Worm (Caenorhabditis elegans): ENCODE results near the gene sdz-38.
A peak's percentile ranks its signal among the peaks of the same experiment; 100 is the strongest.
"Not testable (repeated sequence)": the region's sequence is repeated elsewhere in the genome, so short reads cannot be mapped to it uniquely, and the experiment has no call there.

sdz-38 gene

ce11 chrII:10007917-10008316, 26.3 kb upstream of the sdz-38 start, which contains the start of gene ZK892.5:
Gene ZK892.5 (plus strand): TSS chrII:10008217.
- TF ChIP-seq ztf-4 (tag; optimal IDR thresholded peaks at IDR 0.05) (no peak), lsy-2 (tag; optimal IDR thresholded peaks at IDR 0.05) (no peak), ama-1 (optimal IDR thresholded peaks at IDR 0.05) (no peak), lin-11 (tag; optimal IDR thresholded peaks at IDR 0.05) (no peak), nhr-23 (tag; optimal IDR thresholded peaks at IDR 0.05) (no peak)

ce11 chrII:10006266-10006665, 24.6 kb upstream of the sdz-38 start, which contains the start of gene ZK892.4:
Gene ZK892.4 (plus strand): TSS chrII:10006566.
- TF ChIP-seq lin-11 (tag; optimal IDR thresholded peaks at IDR 0.05); ztf-11 (tag; optimal IDR thresholded peaks at IDR 0.05); unc-55 (GFP tag; optimal IDR thresholded peaks at IDR 0.05): not testable (repeated sequence)

- TF ChIP-seq peb-1 (tag; optimal IDR thresholded peaks at IDR 0.05) (no peak), fos-1 (tag; optimal IDR thresholded peaks at IDR 0.05) (no peak), nhr-129 (tag; optimal IDR thresholded peaks at IDR 0.05) (no peak), nhr-6 (tag; optimal IDR thresholded peaks at IDR 0.05) (no peak), mab-5 (tag; optimal IDR thresholded peaks at IDR 0.05) (no peak), snpc-4 (tag; optimal IDR thresholded peaks at IDR 0.05) (no peak), R02D3.7 (tag; optimal IDR thresholded peaks at IDR 0.05) (no peak), nhr-237 (tag; optimal IDR thresholded peaks at IDR 0.05) (no peak), nhr-25 (tag; optimal IDR thresholded peaks at IDR 0.05) (no peak), unc-39 (tag; optimal IDR thresholded peaks at IDR 0.05) (no peak), zag-1 (tag; optimal IDR thresholded peaks at IDR 0.05) (no peak), nhr-12 (tag; optimal IDR thresholded peaks at IDR 0.05) (no peak), ZK546.5 (tag; optimal IDR thresholded peaks at IDR 0.05) (no peak), lin-39 (tag; optimal IDR thresholded peaks at IDR 0.05) (no peak), sem-4 (tag; optimal IDR thresholded peaks at IDR 0.05) (no peak), nhr-10 (tag; optimal IDR thresholded peaks at IDR 0.05) (no peak)
Observed at ce11 chrII:10001546-10001945, 19.9 kb upstream of the sdz-38 start, which contains the start of gene ZK892.3. Gene ZK892.3 (plus strand): TSS chrII:10001846.

DNA sequence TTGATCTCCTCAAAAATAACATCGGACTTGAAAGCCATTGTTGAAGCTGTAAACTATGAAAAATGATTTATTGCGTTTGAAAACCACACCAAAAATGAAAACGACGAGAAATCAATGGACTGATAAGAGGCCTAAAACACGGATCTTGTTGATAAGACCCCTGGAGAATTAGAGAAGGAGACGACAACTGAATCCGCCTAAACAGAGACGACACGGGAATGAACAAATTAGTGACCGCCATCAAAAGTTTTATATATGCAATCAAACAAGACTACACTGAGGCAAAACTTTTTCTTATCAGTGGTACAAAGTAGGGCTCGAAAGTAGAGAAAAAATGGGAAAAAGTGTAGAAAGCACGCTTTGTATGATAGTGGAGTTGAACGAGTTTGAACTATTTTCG, 19.4 kb upstream of the sdz-38 start, which contains the start of gene nlt-1:
Gene nlt-1 (minus strand): TSS at position 78 of the 400 bp plus-strand sequence.
- TF ChIP-seq lin-13 (GFP tag; optimal IDR thresholded peaks at IDR 0.05) (no peak), nhr-11 (tag; optimal IDR thresholded peaks at IDR 0.05) (no peak), ZK546.5 (tag; optimal IDR thresholded peaks at IDR 0.05) (no peak), nhr-25 (tag; optimal IDR thresholded peaks at IDR 0.05) (no peak), fos-1 (tag; optimal IDR thresholded peaks at IDR 0.05) (peak; percentile 88), ceh-82 (tag; optimal IDR thresholded peaks at IDR 0.05) (no peak), nhr-237 (tag; optimal IDR thresholded peaks at IDR 0.05) (no peak), sma-9 (GFP tag; optimal IDR thresholded peaks at IDR 0.05) (peak; percentile 40), sma-9 (tag; optimal IDR thresholded peaks at IDR 0.05) (no peak), peb-1 (tag; optimal IDR thresholded peaks at IDR 0.05) (no peak), zag-1 (tag; optimal IDR thresholded peaks at IDR 0.05) (no peak), nhr-21 (tag; optimal IDR thresholded peaks at IDR 0.05) (no peak), nhr-23 (tag; optimal IDR thresholded peaks at IDR 0.05) (no peak), lin-39 (tag; optimal IDR thresholded peaks at IDR 0.05) (no peak), nhr-12 (tag; optimal IDR thresholded peaks at IDR 0.05) (no peak), mdl-1 (tag; optimal IDR thresholded peaks at IDR 0.05) (no peak), ceh-16 (tag; optimal IDR thresholded peaks at IDR 0.05) (no peak), gmeb-1 (tag; optimal IDR thresholded peaks at IDR 0.05) (peak; percentile 60), crh-2 (tag; optimal IDR thresholded peaks at IDR 0.05) (peak; percentile 46), sma-3 (GFP tag; optimal IDR thresholded peaks at IDR 0.05) (no peak), F13H6.1 (tag; optimal IDR thresholded peaks at IDR 0.05) (peak; percentile 58), nhr-129 (tag; optimal IDR thresholded peaks at IDR 0.05) (no peak), unc-39 (tag; optimal IDR thresholded peaks at IDR 0.05) (no peak), lsy-2 (tag; optimal IDR thresholded peaks at IDR 0.05) (no peak), elt-1 (tag; optimal IDR thresholded peaks at IDR 0.05) (no peak), alr-1 (tag; optimal IDR thresholded peaks at IDR 0.05) (no peak), lin-11 (tag; optimal IDR thresholded peaks at IDR 0.05) (no peak), skn-1 (tag; optimal IDR thresholded peaks at IDR 0.05) (no peak), C34F6.9 (tag; optimal IDR thresholded peaks at IDR 0.05) (no peak), egl-27 (tag; optimal IDR thresholded peaks at IDR 0.05) (peak; percentile 5), nhr-10 (tag; optimal IDR thresholded peaks at IDR 0.05) (no peak)

All from whole organism, L2 larva.